Fruit fly (Drosophila melanogaster) S2 (cell line): ENCODE data around the gene CG32302.
A peak's percentile ranks its signal among the peaks of the same experiment; 100 is the strongest.

Source experiments
- CG8478 ChIP-seq: fragments of >200 bp; optimal IDR thresholded peaks from 2 replicates; lab custom pipeline; 2018
- CTCF ChIP-seq, 2 experiments: fragments of >200 bp; optimal IDR thresholded peaks; 2 replicates each; lab custom pipeline; 2018

Gene CG32302

dm6 chr3L:2268525-2268924, at the start of gene CG32302:
CG32302 (plus strand) TSS chr3L:2268825.
- TF ChIP-seq CTCF (optimal IDR thresholded peaks at IDR 0.05; lab: Kevin White, UChicago) (no peak), CG8478 (lab: Kevin White, UChicago) (no peak)

DNA sequence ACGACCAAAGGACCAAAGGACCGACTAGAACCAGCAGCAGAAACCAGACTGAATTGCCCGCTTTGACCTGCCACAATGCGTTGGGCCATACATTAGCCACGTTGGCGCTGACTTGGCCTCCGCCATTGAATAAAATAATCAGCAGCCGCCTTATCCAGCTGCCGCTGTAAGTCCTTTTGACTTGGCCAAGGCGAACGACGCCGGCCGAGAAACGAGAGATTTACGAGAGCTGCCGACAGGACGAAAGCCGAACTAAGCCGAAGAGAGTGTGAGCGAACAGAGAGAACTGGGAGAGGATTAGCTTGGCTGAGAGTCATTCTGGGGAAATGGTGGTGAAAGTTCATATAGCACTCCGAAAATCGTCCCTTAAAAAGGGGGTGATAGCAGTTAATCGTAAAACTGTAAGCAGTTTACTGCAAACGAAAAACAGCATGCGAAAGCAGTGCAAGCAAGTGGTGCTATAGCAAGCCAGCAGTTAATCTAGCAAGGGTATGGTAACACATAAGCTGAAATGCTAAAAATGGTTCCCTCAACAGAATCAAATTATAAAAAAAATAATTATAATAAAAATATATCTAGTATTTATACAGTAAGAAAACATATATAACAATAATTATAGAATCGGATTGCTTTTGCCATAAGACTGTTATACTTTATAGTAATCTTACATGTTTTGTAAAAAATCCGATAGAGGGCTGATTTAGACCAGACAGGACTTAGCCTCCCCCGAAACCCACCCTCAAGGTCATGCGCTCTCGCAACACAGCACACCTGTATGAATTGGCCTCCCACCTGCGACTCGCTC, 40.1 kb upstream of the CG32302 start:
- TF ChIP-seq CTCF (optimal IDR thresholded peaks at IDR 0.05; lab: Kevin White, UChicago) (peak; percentile 40 to 61), CG8478 (lab: Kevin White, UChicago) (no peak)

dm6 chr3L:2229172-2229696, 39.4 kb upstream of the CG32302 start, which contains the start of gene Oseg2:
Oseg2 (plus strand) TSS chr3L:2229646.
- TF ChIP-seq CTCF (optimal IDR thresholded peaks at IDR 0.05; lab: Kevin White, UChicago) (peak in 1 of 2 experiments; percentile 47), CG8478 (lab: Kevin White, UChicago) (no peak)

dm6 chr3L:2237034-2237433, 31.6 kb upstream of the CG32302 start, which contains the start of gene CG9018:
CG9018 (minus strand) TSS chr3L:2237076.
- no peak for TF ChIP-seq CG8478 (lab: Kevin White, UChicago)
- TF ChIP-seq CTCF (optimal IDR thresholded peaks at IDR 0.05; lab: Kevin White, UChicago) = peak; percentile 91

DNA sequence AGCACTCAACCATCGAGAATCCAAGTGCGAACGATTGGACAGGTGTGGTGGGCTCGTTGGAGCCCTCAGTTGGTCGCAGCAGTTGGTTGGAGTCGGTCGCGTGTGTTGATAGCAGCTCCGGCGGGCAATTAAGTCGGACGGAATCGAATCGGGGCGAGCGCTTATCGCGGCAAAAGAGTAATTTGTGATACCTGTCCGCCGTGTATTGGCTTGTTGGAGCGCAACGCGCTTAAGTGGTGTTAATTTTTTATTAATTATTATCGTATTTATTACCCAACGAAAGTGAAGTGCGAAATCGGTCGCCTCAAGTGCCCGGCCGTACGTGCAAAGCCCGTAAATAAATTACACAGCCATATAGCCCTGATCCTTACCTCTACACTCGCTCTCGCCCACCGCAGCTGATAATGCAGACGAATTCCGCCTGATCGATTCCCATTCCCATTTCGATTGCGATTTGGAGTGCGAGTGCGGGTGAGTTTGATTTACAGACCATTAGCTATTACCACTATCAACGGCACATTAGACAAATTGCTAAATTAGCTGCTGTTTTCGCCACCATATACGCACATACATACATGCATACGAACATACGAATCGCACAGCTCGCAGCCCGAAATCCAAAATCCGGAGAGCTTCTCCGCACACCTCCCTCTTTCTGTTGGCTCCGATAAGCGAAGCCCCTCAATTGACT, 30.9 kb upstream of the CG32302 start, which contains the start of gene ACXD:
TSS of gene ACXD (plus strand) at position 66 of the 691 bp plus-strand sequence.
- TF ChIP-seq CG8478 (lab: Kevin White, UChicago) (no peak), CTCF (optimal IDR thresholded peaks at IDR 0.05; lab: Kevin White, UChicago) (no peak)

dm6 chr3L:2243846-2244528, 24.6 kb upstream of the CG32302 start, which contains the start of gene CG32301:
CG32301 (plus strand) TSS chr3L:2244478.
- no peak for TF ChIP-seq CG8478 (lab: Kevin White, UChicago)
- peak; percentile 44 to 54 for TF ChIP-seq CTCF (optimal IDR thresholded peaks at IDR 0.05; lab: Kevin White, UChicago)

DNA sequence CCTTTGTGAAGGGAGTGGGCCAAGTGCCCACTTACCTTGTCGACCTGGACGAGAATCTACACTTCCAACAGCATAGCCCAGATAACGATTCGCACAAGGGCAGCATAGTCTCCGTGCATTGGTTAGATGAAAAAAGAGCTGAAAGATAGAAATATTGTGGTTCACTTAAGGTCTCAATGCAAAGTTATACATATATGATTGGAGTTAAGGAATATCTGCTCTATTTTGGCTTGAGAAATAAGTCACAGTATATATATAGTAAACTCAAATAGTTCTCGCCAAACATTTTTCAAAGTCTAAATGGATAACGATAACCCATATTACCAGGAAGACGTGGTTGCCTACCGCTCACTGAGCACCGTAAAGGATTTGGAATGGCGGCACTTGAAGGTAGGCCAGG, 20.3 kb upstream of the CG32302 start, which contains the start of gene CG32305:
TSS of gene CG32305 (plus strand) at position 301 of the 400 bp plus-strand sequence.
- TF ChIP-seq CG8478 (lab: Kevin White, UChicago) = no peak
- TF ChIP-seq CTCF (optimal IDR thresholded peaks at IDR 0.05; lab: Kevin White, UChicago) = no peak

DNA sequence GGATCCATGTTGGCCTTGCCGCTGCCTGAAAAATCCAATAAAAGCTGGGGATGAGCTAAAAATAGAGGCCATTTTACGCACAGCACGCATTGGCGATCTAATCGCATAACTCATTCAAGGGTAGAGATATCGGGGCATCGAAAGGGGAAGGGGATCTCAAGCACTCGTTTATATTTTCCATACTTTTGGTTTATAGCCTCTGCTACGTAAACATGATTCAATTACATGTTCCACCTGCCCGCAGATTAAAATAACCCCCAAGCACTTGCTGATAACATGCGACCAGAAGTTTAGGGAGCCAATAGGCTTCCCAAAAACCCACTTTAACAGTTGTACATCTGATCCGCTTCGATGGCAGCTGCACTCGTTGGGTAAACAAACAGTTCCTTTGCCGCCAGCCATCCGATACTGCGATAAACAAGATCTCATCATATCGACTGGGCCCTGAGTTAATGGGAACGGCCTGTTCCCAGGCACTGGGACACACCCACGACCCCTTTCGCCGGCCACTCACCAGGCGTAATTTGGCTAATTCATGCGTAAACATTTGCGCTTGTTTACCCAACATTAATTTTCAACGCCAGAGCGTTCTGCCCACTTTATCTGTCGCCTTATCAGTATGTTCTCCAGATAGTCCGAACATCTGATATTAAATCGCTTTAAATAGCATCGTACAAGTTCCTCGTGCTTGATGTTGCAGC, 14.5 kb upstream of the CG32302 start:
- TF ChIP-seq CG8478 (lab: Kevin White, UChicago) (no peak), CTCF (optimal IDR thresholded peaks at IDR 0.05; lab: Kevin White, UChicago) (no peak)

DNA sequence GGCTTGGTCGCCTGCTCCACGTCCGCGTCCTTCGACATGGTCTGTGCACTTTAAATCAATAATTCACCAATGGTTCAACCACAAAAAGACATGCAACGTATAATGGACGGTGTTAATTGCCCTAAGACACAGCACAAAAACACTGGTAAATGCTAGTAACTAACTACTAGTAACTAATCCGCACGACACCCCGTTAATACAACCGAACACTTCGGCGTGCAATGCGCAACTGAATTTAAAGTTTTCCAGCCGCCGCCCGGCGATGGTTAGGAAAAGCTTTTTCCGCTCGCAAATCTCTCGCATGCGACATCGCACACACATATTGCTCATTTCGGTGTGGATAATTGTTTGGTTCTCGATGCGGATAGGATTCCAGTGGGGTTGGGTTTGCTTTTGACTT, 12.8 kb upstream of the CG32302 start:
- TF ChIP-seq CG8478 (lab: Kevin White, UChicago) (no peak), CTCF (optimal IDR thresholded peaks at IDR 0.05; lab: Kevin White, UChicago) (no peak)

dm6 chr3L:2256422-2257172, 12.0 kb upstream of the CG32302 start:
- TF ChIP-seq CTCF (optimal IDR thresholded peaks at IDR 0.05; lab: Kevin White, UChicago) (no peak), CG8478 (lab: Kevin White, UChicago) (no peak)

DNA sequence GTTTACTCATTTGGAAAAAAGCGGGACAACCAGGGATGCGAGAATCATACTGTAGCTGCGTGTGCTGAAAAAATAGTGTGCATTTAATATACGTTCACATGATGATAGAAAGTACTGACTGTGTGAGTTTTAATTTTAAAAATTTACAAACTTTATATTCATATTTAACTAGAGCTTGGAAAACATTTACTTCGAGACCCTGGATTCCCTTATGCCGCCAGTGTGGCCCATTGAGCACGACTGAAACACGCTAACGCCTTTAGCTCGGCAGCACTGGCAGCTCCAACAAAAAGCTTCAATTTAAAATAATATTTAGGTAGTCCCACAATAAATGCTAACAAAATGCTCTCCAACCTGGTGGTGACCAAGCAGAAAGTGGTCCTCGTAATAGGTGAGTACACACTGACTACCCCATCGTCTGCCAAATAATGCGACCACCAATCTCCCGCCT, 11.2 kb upstream of the CG32302 start, which contains the start of the genes CG1275 and Elp5:
TSS of gene CG1275 (minus strand) at position 12 of the 451 bp plus-strand sequence.
TSS of gene Elp5 (plus strand) at position 45 of the 451 bp plus-strand sequence.
- TF ChIP-seq CTCF (optimal IDR thresholded peaks at IDR 0.05; lab: Kevin White, UChicago) (no peak), CG8478 (lab: Kevin White, UChicago) (no peak)

DNA sequence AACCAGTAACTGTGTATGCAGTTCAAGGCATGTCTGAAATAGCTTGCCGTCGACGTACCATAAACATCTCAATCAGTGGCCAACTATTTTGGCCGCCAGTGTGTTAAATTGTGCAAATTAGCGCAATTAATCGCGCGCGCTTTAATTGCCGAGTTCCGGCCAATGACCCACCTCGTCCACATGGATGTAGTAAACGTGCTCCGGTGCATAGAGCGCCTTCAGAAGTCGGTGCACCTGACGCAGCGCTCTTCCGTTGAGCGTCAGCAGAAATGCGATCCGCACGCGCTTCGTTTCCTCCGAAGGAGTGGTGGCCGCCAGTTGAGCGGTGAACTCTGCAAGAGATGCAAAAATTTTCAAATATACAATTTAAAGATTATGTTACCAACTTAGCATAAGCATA, 7.3 kb upstream of the CG32302 start:
- TF ChIP-seq CG8478 (lab: Kevin White, UChicago) (no peak), CTCF (optimal IDR thresholded peaks at IDR 0.05; lab: Kevin White, UChicago) (no peak)

- TF ChIP-seq CG8478 (lab: Kevin White, UChicago) (no peak), CTCF (optimal IDR thresholded peaks at IDR 0.05; lab: Kevin White, UChicago) (no peak)
These were observed 6.1 kb upstream of the CG32302 start, which contains the start of the genes oxt and CG13807 for dm6 chr3L:2262515-2262944. oxt (minus strand) TSS chr3L:2262664. CG13807 (plus strand) TSS chr3L:2262919.
